Fruit fly (Drosophila melanogaster) whole organism, wandering third instar larva: ENCODE data around the gene Not10.

Source experiments
- brk ChIP-seq: fragments of 200-800 bp; sonication (Bioruptor generic); optimal IDR thresholded peaks from 2 replicates; lab custom pipeline; 2016; ENCODE audit warnings: missing biosample characterization, mild to moderate bottlenecking, missing genetic modification characterization
- h ChIP-seq: fragments of 200-800 bp; sonication (Bioruptor generic); optimal IDR thresholded peaks from 3 replicates; lab custom pipeline; 2016; ENCODE audit warnings: missing biosample characterization, mild to moderate bottlenecking, missing genetic modification characterization

dm6 chr3R:12611973-12612372, 18.5 kb upstream of the Not10 start:
- TF ChIP-seq brk: no peak
- no peak for TF ChIP-seq h
